Worm (Caenorhabditis elegans): ENCODE results near the gene Y39E4B.6.

- TF ChIP-seq flt-1 (GFP tag; IDR thresholded peaks at IDR 0.05) (no peak), med-1 (GFP tag; optimal IDR thresholded peaks at IDR 0.05; ENCODE audit: insufficient read depth) (no peak), ztf-23 (GFP tag; IDR thresholded peaks at IDR 0.05) (no peak)
Observed at ce11 chrIII:13099190-13099875, 28.8 kb downstream of the Y39E4B.6 start, which contains the start of gene pqn-83.
